Worm (Caenorhabditis elegans) whole organism, L1 larva: ENCODE data around the gene mop-25.1.

Experiments
- ama-1 ChIP-seq: fragments of 150-350 bp; optimal IDR thresholded peaks from 2 replicates; lab custom pipeline; 2014
- blmp-1 ChIP-seq: fragments of 150-350 bp; optimal IDR thresholded peaks from 2 replicates; lab custom pipeline; 2014; ENCODE audit warnings: missing biosample characterization, missing genetic modification characterization
- ceh-90 ChIP-seq: sonication (generic microtip); optimal IDR thresholded peaks from 2 replicates; lab custom pipeline; 2016; ENCODE audit warnings: missing genetic modification characterization, missing compliant biosample characterization
- dpl-1 ChIP-seq, 3 experiments: fragments of 150-350 bp in 2 of 3; sonication (generic microtip) in 1 of 3; optimal IDR thresholded peaks; 2 replicates each; lab custom pipeline; 2014 to 2017; ENCODE audit warnings: missing biosample characterization in 3 of 3, missing genetic modification characterization in 3 of 3, missing genetic modification reagents in 3 of 3
- isw-1 ChIP-seq: fragments of 200-800 bp; sonication (Bioruptor generic); IDR thresholded peaks from 2 replicates; pipeline ENCODE4 v1.3.6; 2022; ENCODE audit warnings: missing genetic modification characterization, missing compliant biosample characterization
- mab-9 ChIP-seq: fragments of 200-800 bp; sonication (Bioruptor generic); IDR thresholded peaks from 2 replicates; pipeline ENCODE4 v1.3.6; 2022; ENCODE audit warnings: missing genetic modification reagents, missing genetic modification characterization, missing compliant biosample characterization
- mep-1 ChIP-seq: fragments of 150-350 bp; optimal IDR thresholded peaks from 2 replicates; lab custom pipeline; 2014; ENCODE audit warnings: missing biosample characterization, missing genetic modification characterization
- rnt-1 ChIP-seq: sonication (generic microtip); optimal IDR thresholded peaks from 2 replicates; lab custom pipeline; 2016; ENCODE audit warnings: mild to moderate bottlenecking, missing genetic modification characterization, moderate library complexity, missing compliant biosample characterization
- snpc-4 ChIP-seq: fragments of 150-350 bp; optimal IDR thresholded peaks from 2 replicates; lab custom pipeline; 2014; ENCODE audit warnings: missing biosample characterization, missing genetic modification characterization
- unc-62 ChIP-seq: fragments of 150-350 bp; optimal IDR thresholded peaks from 2 replicates; lab custom pipeline; 2014; ENCODE audit warnings: missing biosample characterization, missing genetic modification reagents, missing genetic modification characterization
- ztf-11 ChIP-seq, 2 experiments: sonication (generic microtip); optimal IDR thresholded peaks; 2 replicates each; lab custom pipeline; 2016 to 2017; ENCODE audit warnings: missing genetic modification characterization in 2 of 2, missing biosample characterization in 1 of 2, missing compliant biosample characterization in 1 of 2

DNA sequence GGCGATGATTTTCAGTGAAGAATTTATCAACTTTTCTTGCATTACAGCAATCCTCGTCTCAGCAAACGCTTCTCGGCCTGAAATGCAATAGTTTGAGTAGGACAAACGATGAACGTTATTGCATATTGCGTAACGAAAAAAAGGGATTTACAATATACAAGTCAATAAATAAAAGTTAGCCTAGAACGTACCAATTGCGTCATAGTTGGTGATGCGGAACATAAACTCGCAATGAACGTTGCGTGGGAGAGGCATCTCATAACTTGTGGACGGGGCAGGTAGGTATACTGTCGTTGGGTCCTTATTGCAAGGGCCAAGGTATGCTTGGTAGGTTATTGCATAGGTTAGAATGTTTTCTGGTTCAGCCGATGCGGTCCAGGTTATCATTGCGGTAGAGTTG, 41.2 kb upstream of the mop-25.1 start:
- TF ChIP-seq mab-9 (GFP tag; lab: Robert Waterston, UW) (no peak), blmp-1 (tag; lab: Kevin White, UChicago) (no peak), ceh-90 (tag; lab: Kevin White, UChicago) (no peak), mep-1 (tag; lab: Kevin White, UChicago) (no peak), rnt-1 (tag; lab: Kevin White, UChicago) (no peak), dpl-1 (GFP tag; optimal IDR thresholded peaks at IDR 0.05; lab: Kevin White, UChicago) (no peak), ztf-11 (tag; optimal IDR thresholded peaks at IDR 0.05; lab: Kevin White, UChicago) (no peak), snpc-4 (tag; lab: Kevin White, UChicago) (no peak), ama-1 (lab: Kevin White, UChicago) (no peak), isw-1 (GFP tag; lab: Robert Waterston, UW) (no peak), unc-62 (GFP tag; lab: Kevin White, UChicago) (no peak)
